Fruit fly (Drosophila melanogaster) whole organism, embryonic: Measurements from ENCODE around the gene Ir64a.
A peak's percentile ranks its signal among the peaks of the same experiment; 100 is the strongest.

Experiments used
- Atf3 ChIP-seq: fragments of 200-800 bp; sonication (Bioruptor generic); optimal IDR thresholded peaks from 3 replicates; lab custom pipeline; 2016; ENCODE audit warnings: missing biosample characterization, missing genetic modification characterization
- CG10321 ChIP-seq: fragments of 200-800 bp; sonication (Bioruptor generic); IDR thresholded peaks from 2 replicates; pipeline ENCODE4 v1.3.6; 2022; ENCODE audit warnings: missing biosample characterization, missing genetic modification characterization
- CG11560 ChIP-seq: fragments of 200-800 bp; sonication (Bioruptor generic); IDR thresholded peaks from 3 replicates; pipeline ENCODE4 v1.3.6; 2022; ENCODE audit warnings: missing biosample characterization, missing genetic modification characterization
- CG11695 ChIP-seq: fragments of 200-800 bp; sonication (Bioruptor generic); IDR thresholded peaks from 3 replicates; pipeline ENCODE4 v1.3.6; 2022; ENCODE audit warnings: missing biosample characterization, missing genetic modification characterization
- CG12236 ChIP-seq: fragments of 200-800 bp; sonication (Bioruptor generic); optimal IDR thresholded peaks from 2 replicates; lab custom pipeline; 2016; ENCODE audit warnings: missing biosample characterization, missing genetic modification characterization
- CG13624 ChIP-seq: fragments of 200-800 bp; sonication (Bioruptor generic); optimal IDR thresholded peaks from 2 replicates; lab custom pipeline; 2016; ENCODE audit warnings: missing biosample characterization, missing genetic modification characterization
- CG1603 ChIP-seq: fragments of 200-800 bp; sonication (Bioruptor generic); optimal IDR thresholded peaks from 2 replicates; lab custom pipeline; 2019; ENCODE audit warnings: missing biosample characterization, mild to moderate bottlenecking, missing genetic modification characterization, moderate library complexity
- CG31224 ChIP-seq: fragments of 200-800 bp; sonication (Bioruptor generic); IDR thresholded peaks from 2 replicates; pipeline ENCODE4 v1.3.6; 2022; ENCODE audit warnings: missing biosample characterization, missing genetic modification characterization
- CG3281 ChIP-seq: fragments of 200-800 bp; sonication (Bioruptor generic); optimal IDR thresholded peaks from 3 replicates; lab custom pipeline; 2017; ENCODE audit warnings: missing biosample characterization, mild to moderate bottlenecking, missing genetic modification characterization
- CG33557 ChIP-seq: fragments of 200-800 bp; sonication (Bioruptor generic); optimal IDR thresholded peaks from 2 replicates; lab custom pipeline; 2019; ENCODE audit warnings: missing biosample characterization, mild to moderate bottlenecking, missing genetic modification characterization, moderate library complexity
- CG34422 ChIP-seq: fragments of 200-800 bp; sonication (Bioruptor generic); IDR thresholded peaks from 3 replicates; pipeline ENCODE4 v1.3.6; 2022; ENCODE audit warnings: missing biosample characterization, missing genetic modification characterization
- CG42726 ChIP-seq: fragments of 200-800 bp; sonication (Bioruptor generic); IDR thresholded peaks from 2 replicates; pipeline ENCODE4 v1.3.6; 2022; ENCODE audit warnings: missing biosample characterization, missing genetic modification characterization; ENCODE audit not compliant: partially characterized antibody
- CG43689 ChIP-seq: fragments of 200-800 bp; sonication (Bioruptor generic); IDR thresholded peaks from 2 replicates; pipeline ENCODE4 v1.3.6; 2022; ENCODE audit warnings: missing biosample characterization, missing genetic modification characterization
- CG5180 ChIP-seq: fragments of 200-800 bp; sonication (Bioruptor generic); optimal IDR thresholded peaks from 3 replicates; lab custom pipeline; 2017; ENCODE audit warnings: missing biosample characterization, missing genetic modification characterization, mild to moderate bottlenecking, moderate library complexity, missing genetic modification reagents
- CG6689 ChIP-seq: fragments of 200-800 bp; sonication (Bioruptor generic); IDR thresholded peaks from 2 replicates; pipeline ENCODE4 v1.3.6; 2022; ENCODE audit warnings: missing biosample characterization, missing genetic modification characterization
- CG7372 ChIP-seq: fragments of 200-800 bp; sonication (Bioruptor generic); IDR thresholded peaks from 2 replicates; pipeline ENCODE4 v1.3.6; 2022; ENCODE audit warnings: missing biosample characterization, missing genetic modification characterization
- CG7839 ChIP-seq: fragments of 200-800 bp; sonication (Bioruptor generic); optimal IDR thresholded peaks from 3 replicates; lab custom pipeline; 2018; ENCODE audit warnings: missing biosample characterization, mild to moderate bottlenecking, missing genetic modification characterization, moderate library complexity
- CG8388 ChIP-seq: fragments of 200-800 bp; sonication (Bioruptor generic); optimal IDR thresholded peaks from 2 replicates; lab custom pipeline; 2019; ENCODE audit warnings: missing biosample characterization, mild to moderate bottlenecking, missing genetic modification characterization, moderate library complexity
- CG8924 ChIP-seq: fragments of 200-800 bp; optimal IDR thresholded peaks from 3 replicates; lab custom pipeline; 2019; ENCODE audit warnings: missing biosample characterization, mild to moderate bottlenecking, missing genetic modification characterization, moderate library complexity
- CG9437 ChIP-seq: fragments of 200-800 bp; sonication (Bioruptor generic); optimal IDR thresholded peaks from 2 replicates; lab custom pipeline; 2018; ENCODE audit warnings: missing biosample characterization, mild to moderate bottlenecking, missing genetic modification characterization
- Chrac-16 ChIP-seq: fragments of 200-800 bp; sonication (Bioruptor generic); optimal IDR thresholded peaks from 3 replicates; lab custom pipeline; 2016; ENCODE audit warnings: missing biosample characterization, missing genetic modification characterization
- Doc3 ChIP-seq: fragments of 200-800 bp; sonication (Bioruptor generic); IDR thresholded peaks from 3 replicates; pipeline ENCODE4 v1.3.6; 2022; ENCODE audit warnings: missing biosample characterization, missing genetic modification characterization; ENCODE audit not compliant: partially characterized antibody
- Opbp ChIP-seq: fragments of 200-800 bp; sonication (Bioruptor generic); IDR thresholded peaks from 3 replicates; pipeline ENCODE4 v1.3.6; 2022; ENCODE audit warnings: missing biosample characterization, missing genetic modification characterization; ENCODE audit not compliant: partially characterized antibody
- Optix ChIP-seq: fragments of 200-800 bp; sonication (Bioruptor generic); IDR thresholded peaks from 3 replicates; pipeline ENCODE4 v1.3.6; 2022; ENCODE audit warnings: missing biosample characterization, missing genetic modification characterization
- Pdp1 ChIP-seq, 2 experiments: fragments of 200-800 bp; sonication (Bioruptor generic); optimal IDR thresholded peaks; 3 replicates each; lab custom pipeline; 2016; ENCODE audit warnings: missing biosample characterization in 2 of 2, missing genetic modification characterization in 2 of 2, mild to moderate bottlenecking in 1 of 2, moderate library complexity in 1 of 2
- Stat92E ChIP-seq, 3 experiments: fragments of >200 bp in 2 of 3; fragments of 200-800 bp in 1 of 3; sonication (Bioruptor generic) in 1 of 3; optimal IDR thresholded peaks; 2 replicates each; lab custom pipeline; 2017 to 2019; ENCODE audit warnings: missing biosample characterization in 3 of 3, missing genetic modification characterization in 3 of 3, mild to moderate bottlenecking in 1 of 3, moderate library complexity in 1 of 3
- ase ChIP-seq: fragments of 200-800 bp; sonication (Bioruptor generic); IDR thresholded peaks from 3 replicates; pipeline ENCODE4 v1.3.6; 2022; ENCODE audit warnings: missing biosample characterization, missing genetic modification characterization
- bigmax ChIP-seq: fragments of 200-800 bp; sonication (Bioruptor generic); optimal IDR thresholded peaks from 2 replicates; lab custom pipeline; 2018; ENCODE audit warnings: missing biosample characterization, mild to moderate bottlenecking, missing genetic modification characterization
- bsh ChIP-seq, 2 experiments: fragments of 200-800 bp; sonication (Bioruptor generic); optimal IDR thresholded peaks; 2 replicates each; lab custom pipeline; 2017 to 2018; ENCODE audit warnings: mild to moderate bottlenecking in 2 of 2, missing biosample characterization in 2 of 2, missing genetic modification characterization in 2 of 2, moderate library complexity in 1 of 2
- chif ChIP-seq, 2 experiments: fragments of 200-800 bp; sonication (Bioruptor generic); optimal IDR thresholded peaks; 3 replicates each; lab custom pipeline; 2016; ENCODE audit warnings: missing biosample characterization in 2 of 2, missing genetic modification characterization in 2 of 2
- crol ChIP-seq: fragments of 200-800 bp; sonication (Bioruptor generic); IDR thresholded peaks from 2 replicates; pipeline ENCODE4 v1.3.6; 2022; ENCODE audit warnings: missing biosample characterization, missing genetic modification characterization
- cwo ChIP-seq: fragments of 200-800 bp; sonication (Bioruptor generic); optimal IDR thresholded peaks from 3 replicates; lab custom pipeline; 2017; ENCODE audit warnings: missing biosample characterization, missing genetic modification characterization, mild to moderate bottlenecking, moderate library complexity, missing genetic modification reagents
- fd96Cb ChIP-seq: fragments of 200-800 bp; sonication (Bioruptor generic); optimal IDR thresholded peaks from 2 replicates; lab custom pipeline; 2018; ENCODE audit warnings: missing biosample characterization, mild to moderate bottlenecking, missing genetic modification characterization, moderate library complexity
- fru ChIP-seq: fragments of >200 bp; optimal IDR thresholded peaks from 2 replicates; lab custom pipeline; 2017
- gsb-n ChIP-seq: fragments of 200-800 bp; sonication (Bioruptor generic); optimal IDR thresholded peaks from 3 replicates; lab custom pipeline; 2018; ENCODE audit warnings: missing biosample characterization, mild to moderate bottlenecking, missing genetic modification characterization
- ham ChIP-seq: fragments of 200-800 bp; sonication (Bioruptor generic); IDR thresholded peaks from 2 replicates; pipeline ENCODE4 v1.3.6; 2022; ENCODE audit warnings: missing biosample characterization, missing genetic modification characterization
- her ChIP-seq: fragments of 200-800 bp; sonication (Bioruptor generic); optimal IDR thresholded peaks from 2 replicates; lab custom pipeline; 2016; ENCODE audit warnings: missing biosample characterization, missing genetic modification characterization
- kah ChIP-seq: fragments of 200-800 bp; sonication (Bioruptor generic); optimal IDR thresholded peaks from 2 replicates; lab custom pipeline; 2018; ENCODE audit warnings: missing biosample characterization, mild to moderate bottlenecking, missing genetic modification characterization
- kni ChIP-seq: fragments of 200-800 bp; sonication (Bioruptor generic); optimal IDR thresholded peaks from 3 replicates; lab custom pipeline; 2017; ENCODE audit warnings: mild to moderate bottlenecking, missing biosample characterization, missing genetic modification reagents, missing genetic modification characterization
- luna ChIP-seq: fragments of 200-800 bp; sonication (Bioruptor generic); optimal IDR thresholded peaks from 2 replicates; lab custom pipeline; 2016; ENCODE audit warnings: missing biosample characterization, missing genetic modification characterization
- p53 ChIP-seq: fragments of 200-800 bp; sonication (Bioruptor generic); optimal IDR thresholded peaks from 2 replicates; lab custom pipeline; 2016; ENCODE audit warnings: missing biosample characterization, missing genetic modification characterization
- prd ChIP-seq, 3 experiments: fragments of >200 bp in 2 of 3; fragments of 200-800 bp in 1 of 3; sonication (Bioruptor generic) in 1 of 3; optimal IDR thresholded peaks in 2 of 3; IDR thresholded peaks in 1 of 3; 2 replicates in 2 of 3; 3 replicates in 1 of 3; pipeline versions ENCODE4 v1.3.6 to Lab custom; 2017 to 2022; ENCODE audit warnings: missing biosample characterization in 1 of 3, missing genetic modification characterization in 1 of 3
- pzg ChIP-seq: fragments of 200-800 bp; sonication (Bioruptor generic); optimal IDR thresholded peaks from 3 replicates; lab custom pipeline; 2018; ENCODE audit warnings: missing biosample characterization, mild to moderate bottlenecking, missing genetic modification characterization, moderate library complexity
- row ChIP-seq: fragments of 200-800 bp; sonication (Bioruptor generic); IDR thresholded peaks from 3 replicates; pipeline ENCODE4 v1.3.6; 2022; ENCODE audit warnings: missing biosample characterization, missing genetic modification characterization
- shn ChIP-seq: fragments of 200-800 bp; sonication (Bioruptor generic); optimal IDR thresholded peaks from 3 replicates; lab custom pipeline; 2016; ENCODE audit warnings: missing biosample characterization, missing genetic modification characterization
- ttk ChIP-seq: fragments of 200-800 bp; sonication (Bioruptor generic); IDR thresholded peaks from 2 replicates; pipeline ENCODE4 v2.1.2; 2022; ENCODE audit warnings: missing biosample characterization, missing genetic modification characterization
- vvl ChIP-seq: fragments of 200-800 bp; sonication (Bioruptor generic); IDR thresholded peaks from 2 replicates; pipeline ENCODE4 v1.3.6; 2022; ENCODE audit warnings: missing biosample characterization, missing genetic modification characterization
- wdn ChIP-seq: fragments of 200-800 bp; sonication (Bioruptor generic); IDR thresholded peaks from 2 replicates; pipeline ENCODE4 v1.3.6; 2022; ENCODE audit warnings: missing biosample characterization, missing genetic modification characterization
- z ChIP-seq: fragments of 200-800 bp; sonication (Bioruptor generic); IDR thresholded peaks from 3 replicates; pipeline ENCODE4 v1.3.6; 2022; ENCODE audit warnings: missing biosample characterization, missing genetic modification characterization

The Ir64a gene

dm6 chr3L:5352684-5353322 is 29.8 kb downstream of the Ir64a start (continued):
- TF ChIP-seq Opbp (GFP tag; lab: Robert Waterston, UW) (no peak), CG43689 (GFP tag; lab: Robert Waterston, UW) (no peak), p53 (GFP tag; lab: Kevin White, UChicago) (no peak), CG9437 (GFP tag; lab: Kevin White, UChicago) (no peak), bsh (GFP tag; optimal IDR thresholded peaks at IDR 0.05; lab: Kevin White, UChicago) (peak; percentile 19 to 42), vvl (GFP tag; lab: Robert Waterston, UW) (0 out of 2 replicates have a peak, but pooled peaks have one; percentile 31), ttk (GFP tag; lab: Robert Waterston, UW) (no peak), CG33557 (GFP tag; lab: Kevin White, UChicago) (peak; percentile 23), kah (GFP tag; lab: Kevin White, UChicago) (no peak), CG10321 (GFP tag; lab: Robert Waterston, UW) (no peak), CG11695 (peak; percentile 60; the same call in 2 of the 3 replicates), row (peak; percentile 55), CG34422 (GFP tag; lab: Robert Waterston, UW) (0 out of 3 replicates have a peak, but pooled peaks have one; percentile 38), ase (peak; percentile 49; the same call in 1 of the 3 replicates), CG8388 (GFP tag; lab: Kevin White, UChicago) (peak; percentile 25), CG31224 (GFP tag; lab: Robert Waterston, UW) (no peak), CG3281 (no peak), Pdp1 (GFP tag; optimal IDR thresholded peaks at IDR 0.05; lab: Kevin White, UChicago) (peak; percentile 9 to 17), CG7372 (GFP tag; lab: Robert Waterston, UW) (no peak), CG11560 (no peak), Chrac-16 (GFP tag; lab: Kevin White, UChicago) (peak; percentile 33), shn (GFP tag; lab: Kevin White, UChicago) (no peak), fru (no peak), kni (peak; percentile 24), CG12236 (GFP tag; lab: Kevin White, UChicago) (no peak), CG8924 (tag; lab: Kevin White, UChicago) (peak; percentile 57), CG42726 (no peak), Stat92E (GFP tag; optimal IDR thresholded peaks at IDR 0.05; lab: Kevin White, UChicago) (peak in 1 of 3 experiments; percentile 84), CG1603 (peak; percentile 53), CG6689 (peak; percentile 57), pzg (GFP tag; lab: Kevin White, UChicago) (no peak), prd (optimal IDR thresholded peaks at IDR 0.05; lab: Kevin White, UChicago) (no peak), prd (GFP tag; IDR thresholded peaks at IDR 0.05; lab: Robert Waterston, UW) (peak; percentile 91), crol (GFP tag; lab: Robert Waterston, UW) (0 out of 2 replicates have a peak, but pooled peaks have one; percentile 25), CG5180 (no peak), Optix (GFP tag; lab: Robert Waterston, UW) (no peak), luna (GFP tag; lab: Kevin White, UChicago) (no peak), Atf3 (GFP tag; lab: Kevin White, UChicago) (no peak), Doc3 (no peak), CG7839 (tag; lab: Kevin White, UChicago) (peak; percentile 45), fd96Cb (tag; lab: Kevin White, UChicago) (peak; percentile 46), chif (GFP tag; optimal IDR thresholded peaks at IDR 0.05; lab: Kevin White, UChicago) (peak in 1 of 2 experiments; percentile 42), CG13624 (GFP tag; lab: Kevin White, UChicago) (no peak), ham (GFP tag; lab: Robert Waterston, UW) (no peak), wdn (GFP tag; lab: Robert Waterston, UW) (no peak), cwo (no peak), her (no peak), gsb-n (tag; lab: Kevin White, UChicago) (peak; percentile 0), bigmax (GFP tag; lab: Kevin White, UChicago) (no peak), z (GFP tag; lab: Robert Waterston, UW) (no peak)
